Worm (Caenorhabditis elegans): ENCODE data around the gene C38H2.2.

DNA sequence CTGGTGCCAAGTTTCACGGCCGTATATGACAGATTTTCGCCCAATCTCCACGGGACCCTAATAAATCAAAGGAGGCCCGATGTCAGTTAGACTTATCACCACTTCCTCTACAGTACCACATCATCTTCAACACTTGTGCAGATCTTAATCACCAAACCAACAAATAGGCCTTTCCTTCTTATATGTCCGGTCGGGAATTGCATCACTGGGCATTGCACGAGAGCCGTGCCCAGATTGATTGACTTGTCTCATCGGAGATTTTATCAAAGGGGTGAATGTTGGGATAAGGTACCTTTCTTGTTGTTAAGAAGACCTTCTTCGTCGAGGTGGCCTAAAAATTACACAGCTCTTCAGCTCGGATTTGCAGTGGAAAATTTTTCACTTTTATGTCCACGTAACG, 36.8 kb upstream of the C38H2.2 start:
- no peak for TF ChIP-seq ama-1 (optimal IDR thresholded peaks at IDR 0.05)
- no peak for TF ChIP-seq fos-1 (tag; optimal IDR thresholded peaks at IDR 0.05)
- no peak for TF ChIP-seq nhr-11 (tag; optimal IDR thresholded peaks at IDR 0.05)
- no peak for TF ChIP-seq mdl-1 (tag; optimal IDR thresholded peaks at IDR 0.05)
- no peak for TF ChIP-seq ceh-16 (tag; optimal IDR thresholded peaks at IDR 0.05)
- TF ChIP-seq nhr-12 (tag; optimal IDR thresholded peaks at IDR 0.05): no peak
- no peak for TF ChIP-seq elt-3 (tag; optimal IDR thresholded peaks at IDR 0.05)
- TF ChIP-seq fkh-10 (GFP tag; optimal IDR thresholded peaks at IDR 0.05): no peak
- no peak for TF ChIP-seq pqm-1 (tag; optimal IDR thresholded peaks at IDR 0.05)
- no peak for TF ChIP-seq ztf-11 (tag; optimal IDR thresholded peaks at IDR 0.05)
- no peak for TF ChIP-seq aly-2 (tag; optimal IDR thresholded peaks at IDR 0.05)

Measured in whole organism, L3 larva.